Worm (Caenorhabditis elegans): ENCODE measurements around the gene mlc-2.

mlc-2 gene

ce11 chrX:17481892-17482515 is 25.6 kb upstream of the mlc-2 start (continued):
- TF ChIP-seq madf-5 (GFP tag; IDR thresholded peaks at IDR 0.05) (0 out of 4 replicates have a peak, but pooled peaks of 1 of the 2 experiments have one; percentile 15), nhr-28 (tag; optimal IDR thresholded peaks at IDR 0.05) (no peak), daf-16 (GFP tag; optimal IDR thresholded peaks at IDR 0.05) (no peak), daf-16 (tag; optimal IDR thresholded peaks at IDR 0.05) (no peak), T20F7.1 (GFP tag; optimal IDR thresholded peaks at IDR 0.05) (peak; percentile 3), unc-39 (tag; optimal IDR thresholded peaks at IDR 0.05) (no peak), gei-8 (GFP tag; optimal IDR thresholded peaks at IDR 0.05) (no peak), F37D6.2 (tag; optimal IDR thresholded peaks at IDR 0.05) (no peak), nhr-6 (tag; optimal IDR thresholded peaks at IDR 0.05) (no peak), egl-43 (GFP tag; IDR thresholded peaks at IDR 0.05) (no peak), ama-1 (optimal IDR thresholded peaks at IDR 0.05) (no peak), unc-130 (GFP tag; optimal IDR thresholded peaks at IDR 0.05) (no peak), lin-1 (GFP tag; IDR thresholded peaks at IDR 0.05) (no peak), lsy-2 (tag; optimal IDR thresholded peaks at IDR 0.05) (peak in 1 of 2 experiments; percentile 37), dve-1 (tag; optimal IDR thresholded peaks at IDR 0.05; ENCODE audit: insufficient read depth) (peak; percentile 51), dmd-8 (GFP tag; IDR thresholded peaks at IDR 0.05) (no peak), nhr-11 (tag; optimal IDR thresholded peaks at IDR 0.05) (no peak), hlh-30 (tag; optimal IDR thresholded peaks at IDR 0.05; ENCODE audit: insufficient read depth) (peak; percentile 26), arid-1 (GFP tag; conservative IDR thresholded peaks at IDR 0.05) (no peak), Y5F2A.4 (GFP tag; optimal IDR thresholded peaks at IDR 0.05) (no peak), Y75B8A.6 (GFP tag; IDR thresholded peaks at IDR 0.05) (no peak), unc-62 (GFP tag; optimal IDR thresholded peaks at IDR 0.05 in 1 of 2) (no peak), unc-62 (tag; optimal IDR thresholded peaks at IDR 0.05) (no peak), ceh-44 (GFP tag; IDR thresholded peaks at IDR 0.05) (no peak), nhr-76 (tag; optimal IDR thresholded peaks at IDR 0.05) (no peak), nhr-237 (tag; optimal IDR thresholded peaks at IDR 0.05) (no peak), rbr-2 (tag; optimal IDR thresholded peaks at IDR 0.05) (no peak), ztf-7 (tag; optimal IDR thresholded peaks at IDR 0.05) (no peak), sdz-12 (GFP tag; optimal IDR thresholded peaks at IDR 0.05) (no peak), F44E2.7 (GFP tag; IDR thresholded peaks at IDR 0.05) (no peak), skn-1 (tag; optimal IDR thresholded peaks at IDR 0.05) (no peak), mdl-1 (tag; optimal IDR thresholded peaks at IDR 0.05) (no peak), mdt-29 (GFP tag; IDR thresholded peaks at IDR 0.05) (0 out of 2 replicates have a peak, but pooled peaks have one; percentile 48), pqm-1 (tag; optimal IDR thresholded peaks at IDR 0.05) (no peak), snpc-1.2 (GFP tag; IDR thresholded peaks at IDR 0.05) (no peak), spr-1 (tag; optimal IDR thresholded peaks at IDR 0.05) (no peak), aly-2 (tag; optimal IDR thresholded peaks at IDR 0.05) (no peak), hlh-11 (tag; optimal IDR thresholded peaks at IDR 0.05) (peak; percentile 12), lin-13 (GFP tag; optimal IDR thresholded peaks at IDR 0.05) (no peak), ceh-28 (tag; optimal IDR thresholded peaks at IDR 0.05) (no peak), dmd-9 (GFP tag; IDR thresholded peaks at IDR 0.05) (no peak)

- TF ChIP-seq unc-62 (GFP tag; optimal IDR thresholded peaks at IDR 0.05 in 1 of 2) (peak in 1 of 2 experiments; percentile 91), unc-62 (tag; optimal IDR thresholded peaks at IDR 0.05) (no peak), nhr-11 (tag; optimal IDR thresholded peaks at IDR 0.05) (peak; percentile 74), ceh-62 (tag; optimal IDR thresholded peaks at IDR 0.05) (no peak), dmd-9 (GFP tag; IDR thresholded peaks at IDR 0.05) (no peak), pqm-1 (tag; optimal IDR thresholded peaks at IDR 0.05) (peak; percentile 4), Y48G9A.11 (GFP tag; IDR thresholded peaks at IDR 0.05) (no peak), aly-2 (tag; optimal IDR thresholded peaks at IDR 0.05) (no peak), jun-1 (tag; optimal IDR thresholded peaks at IDR 0.05) (peak; percentile 58), lin-15B (tag; optimal IDR thresholded peaks at IDR 0.05) (no peak), fkh-10 (GFP tag; optimal IDR thresholded peaks at IDR 0.05) (peak; percentile 73), nhr-6 (tag; optimal IDR thresholded peaks at IDR 0.05) (peak; percentile 7), ceh-32 (tag; optimal IDR thresholded peaks at IDR 0.05; ENCODE audit: poor library complexity) (peak; percentile 81), daf-12 (tag; optimal IDR thresholded peaks at IDR 0.05) (no peak), spr-1 (tag; optimal IDR thresholded peaks at IDR 0.05) (peak; percentile 86), zag-1 (tag; optimal IDR thresholded peaks at IDR 0.05) (peak; percentile 14), mes-2 (tag; optimal IDR thresholded peaks at IDR 0.05; ENCODE audit: poor library complexity, severe bottlenecking) (peak; percentile 44), gei-8 (GFP tag; optimal IDR thresholded peaks at IDR 0.05) (peak; percentile 83)
These were observed 23.5 kb upstream of the mlc-2 start for ce11 chrX:17479694-17480574.
